Fruit fly (Drosophila melanogaster) ovary, adult (tissue): ENCODE results near the gene cas.

Experiments
- CG17801 ChIP-seq: fragments of 200-800 bp; optimal IDR thresholded peaks from 2 replicates; lab custom pipeline; 2019; ENCODE audit warnings: missing biosample characterization, mild to moderate bottlenecking, missing genetic modification characterization, moderate library complexity; ENCODE audit not compliant: partially characterized antibody

The cas gene

DNA sequence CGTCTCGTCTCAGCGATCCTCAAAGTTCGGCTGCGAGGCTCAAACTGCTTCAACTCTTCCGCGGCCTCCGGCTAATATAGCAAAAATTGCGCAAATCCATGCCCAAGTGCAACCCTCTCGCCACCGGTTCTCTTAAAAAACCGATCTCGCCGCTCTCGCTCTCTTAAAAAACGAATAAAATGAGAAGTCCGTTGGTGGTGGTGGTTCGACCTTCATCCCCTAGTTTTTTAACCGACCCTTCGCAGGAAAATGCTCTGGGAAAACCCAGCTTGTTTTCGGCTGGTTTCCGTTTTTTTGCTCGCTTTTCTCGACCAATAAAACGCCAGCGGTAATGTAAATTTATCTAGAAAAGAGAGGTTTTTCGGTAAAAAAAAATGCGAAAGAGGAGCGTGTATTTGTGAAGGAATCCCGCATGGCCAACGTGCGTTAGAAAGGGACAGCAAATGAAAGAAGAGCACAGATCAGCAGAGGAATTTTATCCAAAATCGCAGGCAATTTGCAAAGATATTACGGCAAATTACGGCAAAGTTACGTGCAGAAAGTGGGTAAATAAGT is at the start of gene cas:
TSS of gene cas (minus strand) at position 51 of the 555 bp plus-strand sequence.
- TF ChIP-seq CG17801 (GFP tag; lab: Kevin White, UChicago): no peak

DNA sequence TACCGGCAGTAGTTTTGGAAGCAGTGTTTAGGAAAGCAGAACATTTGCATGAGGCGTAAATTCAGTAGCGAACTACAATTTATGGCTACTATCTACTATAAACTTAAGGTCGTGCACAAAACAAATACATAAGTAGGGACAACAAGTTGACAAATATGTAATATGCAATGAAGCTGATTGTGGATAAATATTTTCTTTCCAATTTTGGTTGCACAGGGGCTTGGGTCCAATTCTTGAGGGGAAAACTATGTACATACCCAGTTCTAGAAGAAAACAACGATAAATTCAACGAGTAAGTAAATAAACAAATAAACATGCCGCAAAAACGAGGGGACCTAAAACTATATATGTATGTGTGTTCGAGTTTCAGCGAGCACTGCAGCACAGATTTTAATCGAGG is 44.4 kb upstream of the cas start:
- no peak for TF ChIP-seq CG17801 (GFP tag; lab: Kevin White, UChicago)

DNA sequence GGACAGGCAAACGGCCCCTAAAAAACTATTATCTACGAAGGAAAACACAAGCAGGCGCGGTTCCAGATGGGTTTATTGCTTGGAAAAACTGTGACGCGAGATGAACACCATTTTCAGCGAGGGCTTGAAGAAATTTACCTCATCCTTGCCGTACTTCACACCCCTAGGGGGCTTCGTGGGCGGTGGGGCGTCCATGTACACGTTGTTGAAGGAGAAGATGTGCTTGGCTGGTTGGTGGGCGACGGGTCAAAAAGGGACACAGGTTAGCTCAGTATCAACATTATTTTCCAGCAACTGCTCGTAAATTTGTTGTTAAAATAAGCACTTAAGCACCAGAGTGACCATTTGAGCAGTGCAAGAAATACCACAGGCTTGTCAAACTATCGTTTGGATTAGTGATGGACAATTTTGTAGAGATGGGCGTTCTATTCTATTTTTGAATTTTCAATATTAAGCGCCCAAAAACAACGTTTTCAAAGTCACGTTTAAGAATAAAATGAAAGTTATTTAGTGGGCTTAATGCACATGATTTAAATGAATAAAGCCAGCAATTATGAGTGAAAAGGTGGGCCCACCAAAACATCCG is 42.1 kb upstream of the cas start, which contains the start of gene Sec8:
TSS of gene Sec8 (minus strand) at position 374 of the 586 bp plus-strand sequence.
- TF ChIP-seq CG17801 (GFP tag; lab: Kevin White, UChicago): peak; percentile 31

DNA sequence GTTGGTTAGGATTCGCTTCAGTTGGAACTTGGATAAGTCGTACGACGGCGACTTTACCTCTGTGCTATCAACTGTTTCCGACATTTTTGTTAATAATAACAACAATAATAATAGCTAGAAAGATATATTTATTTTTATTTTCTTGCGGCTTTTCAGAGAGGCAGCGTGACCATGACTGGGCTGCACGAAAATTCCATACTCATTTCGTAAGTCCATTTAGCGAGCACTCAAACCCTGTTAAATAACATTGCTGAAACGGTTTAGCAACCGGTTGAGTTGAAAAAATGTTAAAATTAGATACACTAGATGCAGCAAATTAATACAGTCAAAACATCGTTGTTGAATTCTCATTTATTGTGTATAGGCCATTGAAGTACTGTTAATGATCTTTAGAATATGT is 38.0 kb upstream of the cas start, which contains the start of gene Dcps:
TSS of gene Dcps (minus strand) at position 181 of the 400 bp plus-strand sequence.
- no peak for TF ChIP-seq CG17801 (GFP tag; lab: Kevin White, UChicago)

- no peak for TF ChIP-seq CG17801 (GFP tag; lab: Kevin White, UChicago)
Measured at dm6 chr3R:5746646-5747045, 30.0 kb upstream of the cas start.

- TF ChIP-seq CG17801 (GFP tag; lab: Kevin White, UChicago): peak; percentile 2
Measured at dm6 chr3R:5742278-5743196, 25.9 kb upstream of the cas start, which contains the start of the genes Sym and Madm. Gene Sym, minus strand, starts transcription at chr3R:5742476. Gene Madm, plus strand, starts transcription at chr3R:5742510.

- TF ChIP-seq CG17801 (GFP tag; lab: Kevin White, UChicago): no peak
Measured at dm6 chr3R:5737263-5737662, 20.7 kb upstream of the cas start.

dm6 chr3R:5736305-5736869 is 19.8 kb upstream of the cas start, which contains the start of the genes CG2100 and CG1236:
Gene CG2100, minus strand, starts transcription at chr3R:5736355.
Gene CG1236, plus strand, starts transcription at chr3R:5736748.
- TF ChIP-seq CG17801 (GFP tag; lab: Kevin White, UChicago): peak; percentile 80

DNA sequence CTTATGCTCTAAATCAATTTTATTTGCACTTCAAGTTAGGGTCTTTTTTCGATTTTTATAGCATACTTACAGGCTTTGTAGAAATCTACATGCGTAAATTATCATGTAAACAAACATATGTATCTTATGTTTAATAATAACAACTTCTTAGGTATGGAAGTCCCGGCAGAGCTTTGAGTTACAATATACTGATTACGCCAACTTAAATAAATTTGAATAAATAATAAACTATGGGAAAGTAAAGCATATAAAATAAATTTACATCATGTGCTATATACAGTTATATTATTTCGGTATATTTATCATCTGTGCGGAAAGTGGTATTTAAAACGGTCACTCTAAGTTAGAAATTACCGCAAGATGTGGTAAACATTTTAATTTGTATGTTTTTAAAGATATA is 16.6 kb upstream of the cas start, which contains the start of gene CG1239:
TSS of gene CG1239 (plus strand) at position 333 of the 400 bp plus-strand sequence.
- no peak for TF ChIP-seq CG17801 (GFP tag; lab: Kevin White, UChicago)

DNA sequence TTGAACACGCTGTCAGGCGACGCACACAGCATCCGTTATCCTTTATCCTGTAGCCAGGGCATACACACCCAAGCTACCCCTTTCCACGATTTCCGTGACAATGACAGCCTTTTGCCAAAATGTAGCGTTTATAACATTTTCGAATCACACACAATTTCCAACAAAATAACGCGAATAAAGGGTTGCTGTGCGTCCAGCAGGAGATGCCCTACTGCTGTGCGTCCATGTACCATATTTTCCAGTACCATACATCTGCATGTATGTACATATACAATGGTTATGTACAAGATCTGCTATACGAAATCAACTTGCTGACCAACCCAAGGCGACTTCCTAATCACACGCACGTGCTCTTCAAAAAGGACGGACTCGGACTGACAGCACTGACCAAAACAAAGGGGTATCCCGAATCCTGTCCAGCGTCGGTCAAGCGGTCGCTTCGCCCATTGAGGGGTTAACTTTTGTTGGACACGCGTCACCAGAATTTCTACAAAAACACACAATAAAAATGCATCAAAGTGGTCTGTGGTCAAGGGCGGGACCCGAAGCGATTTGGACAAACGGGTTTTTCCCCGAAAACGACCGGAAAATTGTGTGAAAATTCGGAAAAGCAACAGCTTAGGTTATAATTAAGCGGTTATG is 11.2 kb upstream of the cas start:
- no peak for TF ChIP-seq CG17801 (GFP tag; lab: Kevin White, UChicago)

DNA sequence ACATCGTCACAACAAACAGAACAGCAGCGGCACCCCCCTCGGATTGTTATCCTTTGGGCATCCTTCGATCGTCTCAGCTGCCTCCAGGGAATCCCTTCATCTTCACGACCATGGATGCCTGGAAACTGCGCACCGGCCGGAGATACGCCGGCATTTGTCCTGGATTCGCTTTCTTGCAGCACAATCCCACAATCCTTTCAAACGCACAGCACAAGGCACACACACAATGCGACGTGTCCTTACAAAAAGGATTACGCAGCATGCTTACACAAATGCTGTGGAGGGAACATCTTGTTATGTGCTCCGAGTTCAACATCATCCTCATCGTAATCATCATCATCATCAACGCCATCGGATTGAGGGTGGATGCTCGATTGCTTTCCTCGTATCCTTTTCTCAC is 6.5 kb upstream of the cas start:
- TF ChIP-seq CG17801 (GFP tag; lab: Kevin White, UChicago): no peak

DNA sequence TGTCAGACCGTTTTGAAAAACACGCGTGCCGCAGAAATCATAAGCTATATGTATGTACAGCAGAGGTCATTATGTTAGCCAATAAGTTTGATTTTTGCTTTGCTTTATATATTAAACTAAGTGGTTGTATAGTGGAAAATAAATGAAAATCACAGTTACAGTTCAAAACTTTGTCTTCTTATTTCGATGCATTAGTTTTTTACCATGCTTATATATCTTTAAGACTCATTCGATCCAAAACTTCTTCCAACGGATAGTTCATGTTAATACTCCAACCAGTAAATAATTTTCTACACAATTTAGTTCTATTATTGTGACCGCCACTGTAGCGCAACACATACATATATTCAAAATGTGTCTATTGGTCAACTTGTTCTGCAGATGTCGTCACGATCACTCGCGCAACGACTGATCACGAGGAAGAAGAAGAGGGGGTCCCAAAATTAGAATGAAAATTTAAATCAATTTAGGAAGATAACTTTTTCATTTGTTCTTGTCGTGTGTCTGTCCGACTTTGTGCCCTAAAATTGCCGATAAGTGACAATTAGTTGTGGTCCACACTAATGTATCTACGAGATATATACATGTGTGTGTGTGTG is 11.0 kb downstream of the cas start:
- peak; percentile 54 for TF ChIP-seq CG17801 (GFP tag; lab: Kevin White, UChicago)

- no peak for TF ChIP-seq CG17801 (GFP tag; lab: Kevin White, UChicago)
Measured at dm6 chr3R:5704982-5705381, 11.6 kb downstream of the cas start.

DNA sequence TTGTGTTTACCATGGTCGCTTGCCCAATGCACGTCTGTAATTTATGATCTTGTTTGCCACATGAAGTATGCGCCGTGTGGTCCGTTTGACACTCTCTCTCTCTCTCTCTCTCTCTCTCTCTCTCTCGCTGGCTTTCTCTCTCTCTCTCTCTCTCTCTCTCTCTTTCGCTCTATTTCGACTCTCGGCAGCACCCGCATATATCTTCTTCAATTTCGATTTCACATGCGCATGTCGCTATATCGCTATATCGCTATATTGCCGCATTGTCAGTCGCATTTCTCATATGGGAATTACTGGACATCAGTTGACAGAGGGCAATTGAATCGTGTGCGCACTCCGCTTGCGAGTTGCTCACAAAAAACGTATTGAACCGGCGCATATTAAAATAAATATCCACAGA is 15.5 kb downstream of the cas start:
- peak; percentile 11 for TF ChIP-seq CG17801 (GFP tag; lab: Kevin White, UChicago)
